Worm (Caenorhabditis elegans): ENCODE results near the gene F09E10.6.

Gene F09E10.6

DNA sequence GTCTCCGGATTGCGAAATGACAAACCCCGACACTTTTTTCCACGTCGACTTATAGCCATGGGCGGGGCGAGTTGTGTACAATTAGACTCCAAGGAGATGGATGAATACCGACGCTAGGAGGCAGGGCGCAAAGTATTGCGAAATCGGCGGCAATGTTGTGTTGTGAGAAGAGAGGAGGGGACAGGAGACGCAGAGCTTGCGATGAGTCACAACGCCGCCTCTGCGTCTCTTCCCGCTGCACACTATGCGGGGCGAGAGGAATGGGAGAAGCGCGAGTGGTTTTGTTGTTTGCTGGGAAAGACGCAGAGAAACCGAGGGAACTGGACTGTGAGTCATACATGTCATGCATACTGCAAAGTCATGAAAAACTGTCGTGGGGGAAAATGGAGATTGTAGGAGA, 43.1 kb downstream of the F09E10.6 start (continued):
- TF ChIP-seq ceh-40 (GFP tag; IDR thresholded peaks at IDR 0.05) (no peak), lsl-1 (GFP tag; optimal IDR thresholded peaks at IDR 0.05) (no peak), sea-2 (GFP tag; IDR thresholded peaks at IDR 0.05) (no peak), attf-3 (GFP tag; conservative IDR thresholded peaks at IDR 0.05) (peak; percentile 50; the same call in 1 of the 2 replicates), K11D2.4 (GFP tag; IDR thresholded peaks at IDR 0.05) (peak; percentile 87), atf-7 (tag; optimal IDR thresholded peaks at IDR 0.05) (peak; percentile 86), athp-1 (tag; optimal IDR thresholded peaks at IDR 0.05) (peak; percentile 21), ets-4 (GFP tag; optimal IDR thresholded peaks at IDR 0.05) (peak; percentile 91), snpc-4 (GFP tag; optimal IDR thresholded peaks at IDR 0.05) (no peak), snpc-4 (tag; optimal IDR thresholded peaks at IDR 0.05) (peak in 2 of 4 experiments; percentile 52), lin-54 (GFP tag; optimal IDR thresholded peaks at IDR 0.05) (peak; percentile 34), ZK185.1 (tag; optimal IDR thresholded peaks at IDR 0.05; ENCODE audit: poor library complexity, severe bottlenecking) (peak; percentile 59), pbrm-1 (GFP tag; IDR thresholded peaks at IDR 0.05) (peak; percentile 86), unc-130 (GFP tag; optimal IDR thresholded peaks at IDR 0.05) (no peak), attf-5 (GFP tag; optimal IDR thresholded peaks at IDR 0.05) (peak; percentile 93), hmg-1.2 (GFP tag; IDR thresholded peaks at IDR 0.05) (peak; percentile 92), mcd-1 (GFP tag; IDR thresholded peaks at IDR 0.05) (peak; percentile 77), F22D6.2 (tag; optimal IDR thresholded peaks at IDR 0.05) (peak; percentile 42), zfh-2 (GFP tag; conservative IDR thresholded peaks at IDR 0.05) (peak; percentile 100), ceh-91 (GFP tag; IDR thresholded peaks at IDR 0.05) (0 out of 2 replicates have a peak, but pooled peaks have one; percentile 13), ekl-4 (GFP tag; IDR thresholded peaks at IDR 0.05) (peak; percentile 72; the same call in 1 of the 2 replicates), ztf-6 (GFP tag; IDR thresholded peaks at IDR 0.05) (no peak), C06A6.2 (GFP tag; conservative IDR thresholded peaks at IDR 0.05) (peak; percentile 81), mxl-1 (tag; optimal IDR thresholded peaks at IDR 0.05) (no peak), Y95B8A.8 (GFP tag; IDR thresholded peaks at IDR 0.05) (peak; percentile 81; the same call in 1 of the 2 replicates), attf-6 (GFP tag; IDR thresholded peaks at IDR 0.05) (no peak), F37B4.10 (GFP tag; IDR thresholded peaks at IDR 0.05) (0 out of 2 replicates have a peak, but pooled peaks have one; percentile 48), nhr-80 (tag; optimal IDR thresholded peaks at IDR 0.05) (peak; percentile 86), nfyb-1 (GFP tag; IDR thresholded peaks at IDR 0.05) (peak; percentile 91), efl-1 (GFP tag; optimal IDR thresholded peaks at IDR 0.05) (no peak), aptf-3 (GFP tag; IDR thresholded peaks at IDR 0.05) (no peak), chd-7 (tag; optimal IDR thresholded peaks at IDR 0.05) (peak; percentile 86), rcor-1 (GFP tag; IDR thresholded peaks at IDR 0.05) (peak; percentile 25; the same call in 1 of the 2 replicates), T07F8.4 (tag; optimal IDR thresholded peaks at IDR 0.05) (no peak), nhr-90 (tag; optimal IDR thresholded peaks at IDR 0.05) (peak; percentile 83), T26A5.8 (tag; optimal IDR thresholded peaks at IDR 0.05) (no peak), cebp-1 (GFP tag; IDR thresholded peaks at IDR 0.05) (peak; percentile 100), cebp-1 (tag; optimal IDR thresholded peaks at IDR 0.05) (no peak), Y56A3A.18 (GFP tag; IDR thresholded peaks at IDR 0.05) (peak; percentile 54)

DNA sequence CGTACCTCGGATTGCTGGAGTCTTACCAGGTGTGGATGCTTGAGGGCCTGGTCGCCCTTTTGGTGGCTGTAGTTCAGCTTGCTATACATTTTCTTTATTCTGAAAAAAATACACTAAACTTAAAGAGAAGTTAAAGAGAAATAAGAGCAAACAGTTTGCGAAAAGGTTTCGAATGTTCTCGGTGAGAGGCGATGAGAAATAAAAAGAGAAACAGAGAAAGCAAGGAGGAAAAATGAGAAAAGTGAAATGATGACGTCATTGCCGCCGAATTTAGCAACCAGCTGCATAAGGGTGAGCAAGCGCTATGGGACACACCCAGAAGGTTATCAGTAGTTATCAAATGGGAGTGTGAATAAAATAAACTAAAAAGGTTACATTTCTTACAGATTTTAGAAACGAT, 43.7 kb downstream of the F09E10.6 start, which contains the start of gene cebp-1:
TSS of gene cebp-1 (minus strand) at position 99 of the 400 bp plus-strand sequence.
- TF ChIP-seq xnd-1 (tag; optimal IDR thresholded peaks at IDR 0.05) (no peak), atf-7 (tag; optimal IDR thresholded peaks at IDR 0.05) (peak; percentile 95)

Data from whole organism, young adult.